Worm (Caenorhabditis elegans): ENCODE measurements around the gene nhr-158.

DNA sequence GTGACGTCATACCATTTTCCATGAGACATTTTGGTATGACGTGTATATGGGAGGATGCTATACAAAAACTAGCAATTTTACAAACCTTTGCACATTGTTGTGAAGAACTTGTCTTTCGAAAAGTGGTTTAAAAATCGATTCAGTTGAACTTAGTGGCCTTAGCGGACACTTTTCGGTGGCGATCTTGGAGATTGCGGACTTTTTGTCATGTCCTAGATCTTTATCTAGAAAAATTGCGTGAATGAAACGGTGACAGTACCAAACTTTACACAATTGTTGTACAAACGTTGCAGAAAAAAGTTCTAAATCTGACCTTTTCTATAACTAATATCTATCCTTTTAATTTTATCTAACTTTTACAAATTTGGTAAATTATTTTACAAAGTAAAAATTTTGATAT lies 8.7 kb downstream of the nhr-158 start:
- no peak for TF ChIP-seq dao-5 (tag; optimal IDR thresholded peaks at IDR 0.05)
- no peak for TF ChIP-seq W03F9.2 (tag; optimal IDR thresholded peaks at IDR 0.05)

Measured in whole organism, L4/young adult.